Worm (Caenorhabditis elegans): ENCODE measurements around the gene ani-2.

DNA sequence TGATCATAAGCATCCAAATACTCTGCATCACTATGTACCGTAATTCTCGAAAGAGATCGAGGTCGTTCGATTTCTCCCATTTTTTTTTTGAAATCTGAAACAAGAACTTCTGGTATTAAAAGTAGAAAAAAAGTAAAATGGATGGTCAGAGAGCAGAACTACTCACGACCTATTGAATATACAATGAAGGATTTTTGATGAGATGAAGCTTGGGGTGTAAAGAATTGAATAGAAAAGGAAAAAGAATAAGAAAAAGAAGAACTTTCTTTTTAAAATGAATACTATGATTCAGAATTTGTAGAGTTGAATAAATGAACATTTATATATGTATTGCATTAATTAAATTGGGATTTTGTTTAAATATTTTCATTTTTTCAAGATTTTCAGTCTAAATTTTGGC, 31.3 kb downstream of the ani-2 start, which contains the start of gene ttc-39B:
- TF ChIP-seq dao-5 (tag; optimal IDR thresholded peaks at IDR 0.05) (no peak), him-1 (tag; optimal IDR thresholded peaks at IDR 0.05) (no peak), W03F9.2 (tag; optimal IDR thresholded peaks at IDR 0.05) (no peak)

Measured in whole organism, L4/young adult.